Worm (Caenorhabditis elegans) whole organism, midembryonic: ENCODE measurements around the gene sqrd-1.

ENCODE experiments used
- flt-1 ChIP-seq: fragments of 200-800 bp; sonication (Bioruptor generic); IDR thresholded peaks from 2 replicates; pipeline ENCODE4 v1.3.6; 2022; ENCODE audit warnings: missing genetic modification characterization, missing compliant biosample characterization
- klf-2 ChIP-seq: fragments of 200-800 bp; sonication (Bioruptor generic); conservative IDR thresholded peaks from 2 replicates; pipeline ENCODE4 v1.3.6; 2022; ENCODE audit warnings: missing genetic modification reagents, missing genetic modification characterization, missing compliant biosample characterization
- tab-1 ChIP-seq: fragments of 200-800 bp; sonication (Bioruptor generic); IDR thresholded peaks from 2 replicates; pipeline ENCODE4 v1.3.6; 2022; ENCODE audit warnings: missing genetic modification characterization, missing compliant biosample characterization
- ztf-23 ChIP-seq: fragments of 200-800 bp; sonication (Bioruptor generic); IDR thresholded peaks from 2 replicates; pipeline ENCODE4 v1.3.6; 2022; ENCODE audit warnings: missing genetic modification reagents, missing genetic modification characterization, missing compliant biosample characterization

ce11 chrIV:14176373-14176772, 43.3 kb upstream of the sqrd-1 start, which contains the start of gene R05A10.3:
- no peak for TF ChIP-seq flt-1 (GFP tag; lab: Robert Waterston, UW)
- no peak for TF ChIP-seq klf-2 (GFP tag; lab: Robert Waterston, UW)
- TF ChIP-seq tab-1 (GFP tag; lab: Robert Waterston, UW), result no peak
- no peak for TF ChIP-seq ztf-23 (GFP tag; lab: Robert Waterston, UW)
